Worm (Caenorhabditis elegans): ENCODE results near the gene T19C3.4.

ce11 chrIII:644660-645059, 24.6 kb upstream of the T19C3.4 start:
- TF ChIP-seq ceh-82 (tag; optimal IDR thresholded peaks at IDR 0.05) (no peak), nhr-28 (tag; optimal IDR thresholded peaks at IDR 0.05) (no peak), elt-3 (tag; optimal IDR thresholded peaks at IDR 0.05) (no peak), ztf-4 (tag; optimal IDR thresholded peaks at IDR 0.05) (no peak), hlh-17 (GFP tag; optimal IDR thresholded peaks at IDR 0.05; ENCODE audit: borderline replicate concordance) (no peak), fkh-10 (GFP tag; optimal IDR thresholded peaks at IDR 0.05) (no peak), zag-1 (tag; optimal IDR thresholded peaks at IDR 0.05) (no peak), egl-27 (tag; optimal IDR thresholded peaks at IDR 0.05) (no peak)
